Worm (Caenorhabditis elegans): ENCODE data around the gene srsx-26.

ce11 chrV:10158528-10158927 is 10.1 kb downstream of the srsx-26 start, which contains the start of gene srsx-30:
- TF ChIP-seq cebp-1 (GFP tag; IDR thresholded peaks at IDR 0.05) (no peak), cebp-1 (tag; optimal IDR thresholded peaks at IDR 0.05) (no peak), dpl-1 (GFP tag; optimal IDR thresholded peaks at IDR 0.05) (no peak)

Measured in whole organism, young adult.